Fruit fly (Drosophila melanogaster): ENCODE data around the gene Nelf-A.

The Nelf-A gene

DNA sequence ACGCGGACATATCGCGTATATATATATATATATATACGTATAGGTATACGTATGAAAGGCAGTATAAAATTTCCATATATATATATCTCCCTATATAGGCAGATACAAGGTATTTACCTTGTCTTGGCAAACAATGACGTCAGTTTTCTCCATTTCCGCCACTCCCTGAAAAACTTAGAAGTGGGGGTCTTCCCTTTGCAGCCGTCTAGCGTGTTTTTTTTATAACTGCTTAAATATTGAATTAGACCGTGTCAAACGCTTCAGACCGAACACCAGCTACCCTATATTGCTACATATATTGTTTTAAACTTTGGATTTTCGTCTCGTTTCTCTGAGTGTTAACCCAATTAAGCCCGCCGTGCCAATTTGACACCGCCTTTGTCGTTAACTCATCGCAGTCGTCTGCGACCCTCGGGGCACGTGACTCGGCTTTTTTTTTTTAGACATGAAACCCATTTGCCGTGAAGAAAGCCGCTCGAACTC, 46.8 kb upstream of the Nelf-A start (continued):
- TF ChIP-seq CG2120 (GFP tag; optimal IDR thresholded peaks at IDR 0.05) = peak; percentile 26
- no peak for TF ChIP-seq zen2 (GFP tag; IDR thresholded peaks at IDR 0.05; ENCODE audit: partially characterized antibody)
- no peak for TF ChIP-seq fu2 (GFP tag; optimal IDR thresholded peaks at IDR 0.05)
- no peak for TF ChIP-seq CG13624 (GFP tag; optimal IDR thresholded peaks at IDR 0.05)
- no peak for TF ChIP-seq CG9609 (GFP tag; optimal IDR thresholded peaks at IDR 0.05)
- TF ChIP-seq CG13424 (tag; optimal IDR thresholded peaks at IDR 0.05) = no peak
- no peak for TF ChIP-seq cato (GFP tag; optimal IDR thresholded peaks at IDR 0.05; ENCODE audit: borderline replicate concordance)
- no peak for TF ChIP-seq CG4360 (GFP tag; IDR thresholded peaks at IDR 0.05)
- TF ChIP-seq CG12155 (GFP tag; optimal IDR thresholded peaks at IDR 0.05) = no peak
- TF ChIP-seq CG15601 (tag; optimal IDR thresholded peaks at IDR 0.05) = peak; percentile 21
- TF ChIP-seq nom (GFP tag; optimal IDR thresholded peaks at IDR 0.05) = peak; percentile 47
- no peak for TF ChIP-seq Ravus (GFP tag; IDR thresholded peaks at IDR 0.05)
- no peak for TF ChIP-seq CG42726 (GFP tag; IDR thresholded peaks at IDR 0.05; ENCODE audit: partially characterized antibody)
- 0 out of 2 replicates have a peak, but pooled peaks have one; percentile 6 for TF ChIP-seq Xrp1 (GFP tag; IDR thresholded peaks at IDR 0.05)
- no peak for TF ChIP-seq CG15479 (GFP tag; optimal IDR thresholded peaks at IDR 0.05)
- no peak for TF ChIP-seq stc (GFP tag; IDR thresholded peaks at IDR 0.05)
- no peak for TF ChIP-seq sim (GFP tag; IDR thresholded peaks at IDR 0.05)
- no peak for TF ChIP-seq Ssrp (tag; optimal IDR thresholded peaks at IDR 0.05)
- peak; percentile 5 for TF ChIP-seq CG4424 (GFP tag; optimal IDR thresholded peaks at IDR 0.05)
- TF ChIP-seq h (optimal IDR thresholded peaks at IDR 0.05) = no peak
- peak; percentile 32; the same call in 1 of the 2 replicates for TF ChIP-seq CG17328 (GFP tag; IDR thresholded peaks at IDR 0.05)
- no peak for TF ChIP-seq Hsf (GFP tag; optimal IDR thresholded peaks at IDR 0.05)
- TF ChIP-seq Sox102F (GFP tag; optimal IDR thresholded peaks at IDR 0.05) = peak; percentile 13
- TF ChIP-seq CG6654 (GFP tag; optimal IDR thresholded peaks at IDR 0.05) = no peak
- TF ChIP-seq CG11723 (GFP tag; optimal IDR thresholded peaks at IDR 0.05) = peak; percentile 0
- peak; percentile 11 for TF ChIP-seq CTCF (GFP tag; optimal IDR thresholded peaks at IDR 0.05)
- TF ChIP-seq Rfx (GFP tag; IDR thresholded peaks at IDR 0.05) = peak; percentile 60
- TF ChIP-seq CG1233 (GFP tag; optimal IDR thresholded peaks at IDR 0.05) = peak; percentile 22
- TF ChIP-seq CG1832 (GFP tag; optimal IDR thresholded peaks at IDR 0.05) = no peak
- peak in 1 of 2 experiments; percentile 20 for TF ChIP-seq Pdp1 (GFP tag; optimal IDR thresholded peaks at IDR 0.05)
- no peak for TF ChIP-seq hkb (optimal IDR thresholded peaks at IDR 0.05)
- peak; percentile 55; the same call in 1 of the 2 replicates for TF ChIP-seq hkb (GFP tag; IDR thresholded peaks at IDR 0.05)
- TF ChIP-seq H15 (GFP tag; IDR thresholded peaks at IDR 0.05) = 0 out of 3 replicates have a peak, but pooled peaks have one; percentile 16
- peak; percentile 51; the same call in 2 of the 3 replicates for TF ChIP-seq dysf (GFP tag; IDR thresholded peaks at IDR 0.05)
- TF ChIP-seq CG10959 (GFP tag; IDR thresholded peaks at IDR 0.05) = no peak
- no peak for TF ChIP-seq CG11085 (GFP tag; IDR thresholded peaks at IDR 0.05)
- TF ChIP-seq ap (GFP tag; IDR thresholded peaks at IDR 0.05) = no peak
- no peak for TF ChIP-seq Bgb (GFP tag; IDR thresholded peaks at IDR 0.05; ENCODE audit: partially characterized antibody)
- TF ChIP-seq crc (GFP tag; optimal IDR thresholded peaks at IDR 0.05) = peak; percentile 7
- peak; percentile 21 for TF ChIP-seq Hand (GFP tag; optimal IDR thresholded peaks at IDR 0.05)
- TF ChIP-seq CG2875 (GFP tag; optimal IDR thresholded peaks at IDR 0.05) = peak; percentile 26
- TF ChIP-seq CG15514 (GFP tag; optimal IDR thresholded peaks at IDR 0.05) = peak; percentile 11
- TF ChIP-seq CG11695 (GFP tag; IDR thresholded peaks at IDR 0.05) = 0 out of 3 replicates have a peak, but pooled peaks have one; percentile 35
- TF ChIP-seq CG11247 (GFP tag; IDR thresholded peaks at IDR 0.05) = no peak
- TF ChIP-seq Chrac-16 (GFP tag; optimal IDR thresholded peaks at IDR 0.05) = no peak
- TF ChIP-seq NfI (GFP tag; optimal IDR thresholded peaks at IDR 0.05) = no peak
- no peak for TF ChIP-seq slou (GFP tag; optimal IDR thresholded peaks at IDR 0.05)
- no peak for TF ChIP-seq trem (tag; optimal IDR thresholded peaks at IDR 0.05)
- no peak for TF ChIP-seq exex (tag; optimal IDR thresholded peaks at IDR 0.05)
- no peak for TF ChIP-seq ac (GFP tag; optimal IDR thresholded peaks at IDR 0.05)
- no peak for TF ChIP-seq Stat92E (GFP tag; optimal IDR thresholded peaks at IDR 0.05)
